Fruit fly (Drosophila melanogaster) whole organism, embryonic: ENCODE results near the gene gish.
A peak's percentile ranks its signal among the peaks of the same experiment; 100 is the strongest.

ENCODE experiments used
- ATbp ChIP-seq: fragments of 200-800 bp; sonication (Bioruptor generic); optimal IDR thresholded peaks from 2 replicates; lab custom pipeline; 2017; ENCODE audit warnings: missing biosample characterization, mild to moderate bottlenecking, missing genetic modification characterization, missing genetic modification reagents
- Aef1 ChIP-seq: fragments of 200-800 bp; sonication (Bioruptor generic); IDR thresholded peaks from 3 replicates; pipeline ENCODE4 v1.3.6; 2022; ENCODE audit warnings: missing biosample characterization, missing genetic modification characterization
- CG10321 ChIP-seq: fragments of 200-800 bp; sonication (Bioruptor generic); IDR thresholded peaks from 2 replicates; pipeline ENCODE4 v1.3.6; 2022; ENCODE audit warnings: missing biosample characterization, missing genetic modification characterization
- CG11247 ChIP-seq: fragments of 200-800 bp; sonication (Bioruptor generic); IDR thresholded peaks from 2 replicates; pipeline ENCODE4 v1.3.6; 2022; ENCODE audit warnings: missing biosample characterization, missing genetic modification characterization
- CG11560 ChIP-seq: fragments of 200-800 bp; sonication (Bioruptor generic); IDR thresholded peaks from 3 replicates; pipeline ENCODE4 v1.3.6; 2022; ENCODE audit warnings: missing biosample characterization, missing genetic modification characterization
- CG11695 ChIP-seq: fragments of 200-800 bp; sonication (Bioruptor generic); IDR thresholded peaks from 3 replicates; pipeline ENCODE4 v1.3.6; 2022; ENCODE audit warnings: missing biosample characterization, missing genetic modification characterization
- CG12104 ChIP-seq: fragments of 200-800 bp; sonication (Bioruptor generic); optimal IDR thresholded peaks from 3 replicates; lab custom pipeline; 2016; ENCODE audit warnings: missing biosample characterization, missing genetic modification characterization
- CG15073 ChIP-seq: fragments of 200-800 bp; sonication (Bioruptor generic); optimal IDR thresholded peaks from 2 replicates; lab custom pipeline; 2016; ENCODE audit warnings: missing biosample characterization, missing genetic modification characterization
- CG17612 ChIP-seq: fragments of 200-800 bp; sonication (Bioruptor generic); IDR thresholded peaks from 2 replicates; pipeline ENCODE4 v1.3.6; 2022; ENCODE audit warnings: missing biosample characterization, missing genetic modification characterization
- CG2712 ChIP-seq: fragments of 200-800 bp; optimal IDR thresholded peaks from 3 replicates; lab custom pipeline; 2019; ENCODE audit warnings: missing biosample characterization, mild to moderate bottlenecking, missing genetic modification characterization, moderate library complexity
- CG32767 ChIP-seq: fragments of 200-800 bp; sonication (Bioruptor generic); IDR thresholded peaks from 2 replicates; pipeline ENCODE4 v1.3.6; 2022; ENCODE audit warnings: missing biosample characterization, missing genetic modification characterization
- CG4404 ChIP-seq: fragments of 200-800 bp; sonication (Bioruptor generic); IDR thresholded peaks from 2 replicates; pipeline ENCODE4 v1.3.6; 2022; ENCODE audit warnings: missing biosample characterization, missing genetic modification characterization
- CG4730 ChIP-seq: fragments of 200-800 bp; sonication (Bioruptor generic); IDR thresholded peaks from 2 replicates; pipeline ENCODE4 v1.3.6; 2022; ENCODE audit warnings: missing biosample characterization, missing genetic modification characterization
- CG6683 ChIP-seq: fragments of 200-800 bp; sonication (Bioruptor generic); optimal IDR thresholded peaks from 2 replicates; lab custom pipeline; 2017; ENCODE audit warnings: missing biosample characterization, mild to moderate bottlenecking, missing genetic modification characterization, missing genetic modification reagents
- CG7357 ChIP-seq: fragments of 200-800 bp; sonication (Bioruptor generic); IDR thresholded peaks from 3 replicates; pipeline ENCODE4 v1.3.6; 2022; ENCODE audit warnings: missing biosample characterization, missing genetic modification characterization
- CG7556 ChIP-seq: fragments of 200-800 bp; sonication (Bioruptor generic); optimal IDR thresholded peaks from 2 replicates; lab custom pipeline; 2017; ENCODE audit warnings: missing biosample characterization, mild to moderate bottlenecking, missing genetic modification characterization
- CG7963 ChIP-seq: fragments of 200-800 bp; sonication (Bioruptor generic); IDR thresholded peaks from 3 replicates; pipeline ENCODE4 v1.3.6; 2022; ENCODE audit warnings: missing biosample characterization, missing genetic modification characterization; ENCODE audit not compliant: partially characterized antibody
- CG8924 ChIP-seq: fragments of 200-800 bp; optimal IDR thresholded peaks from 3 replicates; lab custom pipeline; 2019; ENCODE audit warnings: missing biosample characterization, mild to moderate bottlenecking, missing genetic modification characterization, moderate library complexity
- CG9817 ChIP-seq: fragments of 200-800 bp; sonication (Bioruptor generic); optimal IDR thresholded peaks from 2 replicates; lab custom pipeline; 2018; ENCODE audit warnings: missing biosample characterization, mild to moderate bottlenecking, missing genetic modification characterization, moderate library complexity
- Camta ChIP-seq: fragments of 200-800 bp; sonication (Bioruptor generic); optimal IDR thresholded peaks from 2 replicates; lab custom pipeline; 2016; ENCODE audit warnings: missing biosample characterization, missing genetic modification characterization
- Dad ChIP-seq: fragments of 200-800 bp; sonication (Bioruptor generic); optimal IDR thresholded peaks from 3 replicates; lab custom pipeline; 2016; ENCODE audit warnings: missing biosample characterization, missing genetic modification characterization
- Dbx ChIP-seq: fragments of 200-800 bp; sonication (Bioruptor generic); IDR thresholded peaks from 3 replicates; pipeline ENCODE4 v1.3.6; 2022; ENCODE audit warnings: missing biosample characterization, missing genetic modification characterization
- Dp ChIP-seq: fragments of 200-800 bp; sonication (Bioruptor generic); optimal IDR thresholded peaks from 2 replicates; lab custom pipeline; 2018; ENCODE audit warnings: missing biosample characterization, mild to moderate bottlenecking, missing genetic modification characterization, moderate library complexity
- E2f1 ChIP-seq: fragments of 200-800 bp; sonication (Bioruptor generic); IDR thresholded peaks from 2 replicates; pipeline ENCODE4 v1.3.6; 2022; ENCODE audit warnings: missing biosample characterization, missing genetic modification characterization
- HHEX ChIP-seq: fragments of 200-800 bp; sonication (Bioruptor generic); optimal IDR thresholded peaks from 3 replicates; lab custom pipeline; 2017; ENCODE audit warnings: missing biosample characterization, mild to moderate bottlenecking, missing genetic modification characterization, missing genetic modification reagents
- HmgD ChIP-seq: fragments of 200-800 bp; sonication (Bioruptor generic); optimal IDR thresholded peaks from 3 replicates; lab custom pipeline; 2016; ENCODE audit warnings: missing biosample characterization, missing genetic modification characterization
- Lim3 ChIP-seq: fragments of 200-800 bp; sonication (Bioruptor generic); IDR thresholded peaks from 2 replicates; pipeline ENCODE4 v1.3.6; 2022; ENCODE audit warnings: missing biosample characterization, missing genetic modification characterization
- MBD-R2 ChIP-seq: fragments of 200-800 bp; sonication (Bioruptor generic); IDR thresholded peaks from 2 replicates; pipeline ENCODE4 v1.3.6; 2022; ENCODE audit warnings: missing biosample characterization, missing genetic modification characterization
- Mad ChIP-seq: fragments of 200-800 bp; sonication (Bioruptor generic); optimal IDR thresholded peaks from 2 replicates; lab custom pipeline; 2016; ENCODE audit warnings: missing biosample characterization, missing genetic modification characterization
- NK7.1 ChIP-seq: fragments of 200-800 bp; sonication (Bioruptor generic); optimal IDR thresholded peaks from 3 replicates; lab custom pipeline; 2016; ENCODE audit warnings: missing biosample characterization, missing genetic modification characterization
- Opbp ChIP-seq: fragments of 200-800 bp; sonication (Bioruptor generic); IDR thresholded peaks from 3 replicates; pipeline ENCODE4 v1.3.6; 2022; ENCODE audit warnings: missing biosample characterization, missing genetic modification characterization; ENCODE audit not compliant: partially characterized antibody
- Ptx1 ChIP-seq: fragments of 200-800 bp; sonication (Bioruptor generic); IDR thresholded peaks from 2 replicates; pipeline ENCODE4 v1.3.6; 2022; ENCODE audit warnings: missing biosample characterization, missing genetic modification characterization
- Spps ChIP-seq: fragments of 200-800 bp; sonication (Bioruptor generic); optimal IDR thresholded peaks from 2 replicates; lab custom pipeline; 2018; ENCODE audit warnings: missing biosample characterization, mild to moderate bottlenecking, missing genetic modification characterization
- Tbp ChIP-seq: fragments of >200 bp; optimal IDR thresholded peaks from 2 replicates; lab custom pipeline; 2018; ENCODE audit warnings: missing biosample characterization, missing genetic modification characterization
- br ChIP-seq: fragments of >200 bp; optimal IDR thresholded peaks from 2 replicates; lab custom pipeline; 2017
- da ChIP-seq: fragments of 200-800 bp; sonication (Bioruptor generic); optimal IDR thresholded peaks from 2 replicates; lab custom pipeline; 2016; ENCODE audit warnings: missing biosample characterization, missing genetic modification characterization
- dan ChIP-seq: fragments of 200-800 bp; sonication (Bioruptor generic); IDR thresholded peaks from 2 replicates; pipeline ENCODE4 v1.3.6; 2022; ENCODE audit warnings: missing biosample characterization, missing genetic modification characterization
- dysf ChIP-seq: fragments of 200-800 bp; sonication (Bioruptor generic); IDR thresholded peaks from 3 replicates; pipeline ENCODE4 v1.3.6; 2022; ENCODE audit warnings: missing biosample characterization, missing genetic modification characterization
- fd64A ChIP-seq: fragments of 200-800 bp; sonication (Bioruptor generic); optimal IDR thresholded peaks from 3 replicates; lab custom pipeline; 2018; ENCODE audit warnings: missing biosample characterization, mild to moderate bottlenecking, missing genetic modification characterization
- fru ChIP-seq: fragments of >200 bp; optimal IDR thresholded peaks from 2 replicates; lab custom pipeline; 2017
- grn ChIP-seq: fragments of 200-800 bp; sonication (Bioruptor generic); optimal IDR thresholded peaks from 3 replicates; lab custom pipeline; 2017; ENCODE audit warnings: missing biosample characterization, missing genetic modification characterization
- hb ChIP-seq: fragments of 200-800 bp; sonication (Bioruptor generic); IDR thresholded peaks from 3 replicates; pipeline ENCODE4 v1.3.6; 2022; ENCODE audit warnings: missing biosample characterization, missing genetic modification characterization; ENCODE audit not compliant: partially characterized antibody
- hkb ChIP-seq, 2 experiments: fragments of 200-800 bp in 1 of 2; fragments of >200 bp in 1 of 2; sonication (Bioruptor generic) in 1 of 2; IDR thresholded peaks in 1 of 2; optimal IDR thresholded peaks in 1 of 2; 2 replicates each; pipeline versions ENCODE4 v1.3.6 to Lab custom; 2017 to 2022; ENCODE audit warnings: missing biosample characterization in 1 of 2, missing genetic modification characterization in 1 of 2
- inv ChIP-seq: fragments of 200-800 bp; sonication (Bioruptor generic); IDR thresholded peaks from 2 replicates; pipeline ENCODE4 v1.3.6; 2022; ENCODE audit warnings: missing biosample characterization, missing genetic modification characterization; ENCODE audit not compliant: partially characterized antibody
- kni ChIP-seq: fragments of 200-800 bp; sonication (Bioruptor generic); optimal IDR thresholded peaks from 3 replicates; lab custom pipeline; 2017; ENCODE audit warnings: mild to moderate bottlenecking, missing biosample characterization, missing genetic modification reagents, missing genetic modification characterization
- lola ChIP-seq, 3 experiments: fragments of >200 bp in 2 of 3; fragments of 200-800 bp in 1 of 3; sonication (Bioruptor generic) in 1 of 3; optimal IDR thresholded peaks; 2 replicates each; lab custom pipeline; 2017 to 2019; ENCODE audit warnings: missing biosample characterization in 3 of 3, missing genetic modification characterization in 3 of 3, mild to moderate bottlenecking in 1 of 3, moderate library complexity in 1 of 3
- maf-S ChIP-seq: fragments of 200-800 bp; sonication (Bioruptor generic); optimal IDR thresholded peaks from 2 replicates; lab custom pipeline; 2016; ENCODE audit warnings: missing biosample characterization, missing genetic modification characterization
- pzg ChIP-seq: fragments of 200-800 bp; sonication (Bioruptor generic); optimal IDR thresholded peaks from 3 replicates; lab custom pipeline; 2018; ENCODE audit warnings: missing biosample characterization, mild to moderate bottlenecking, missing genetic modification characterization, moderate library complexity
- repo ChIP-seq: fragments of 200-800 bp; sonication (Bioruptor generic); optimal IDR thresholded peaks from 2 replicates; lab custom pipeline; 2016; ENCODE audit warnings: missing biosample characterization, missing genetic modification characterization
- schlank ChIP-seq: fragments of 200-800 bp; sonication (Bioruptor generic); optimal IDR thresholded peaks from 2 replicates; lab custom pipeline; 2018; ENCODE audit warnings: missing biosample characterization, mild to moderate bottlenecking, missing genetic modification characterization
- tna ChIP-seq: fragments of 200-800 bp; sonication (Bioruptor generic); IDR thresholded peaks from 2 replicates; pipeline ENCODE4 v1.3.6; 2022; ENCODE audit warnings: missing biosample characterization, missing genetic modification characterization; ENCODE audit not compliant: partially characterized antibody
- tx ChIP-seq: fragments of 200-800 bp; sonication (Bioruptor generic); optimal IDR thresholded peaks from 2 replicates; lab custom pipeline; 2016; ENCODE audit warnings: missing biosample characterization, missing genetic modification characterization

Gene gish

DNA sequence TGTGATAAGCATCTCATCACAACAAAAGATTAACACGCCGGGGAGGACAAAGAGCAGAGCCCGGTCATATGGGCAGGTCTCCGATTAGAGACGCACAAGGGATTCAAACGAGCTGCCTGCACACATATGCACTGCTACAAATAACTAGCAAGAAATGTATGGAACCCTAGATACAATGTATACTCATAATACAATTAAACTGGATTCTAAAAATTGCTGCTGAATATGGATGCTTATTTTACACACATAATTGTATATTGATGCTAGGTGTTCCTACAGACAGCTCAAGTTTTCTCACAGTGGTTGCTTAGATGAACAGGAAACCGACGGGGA lies 64.8 kb downstream of the gish start (continued):
- 0 out of 3 replicates have a peak, but pooled peaks have one; percentile 5 for TF ChIP-seq dysf (GFP tag; lab: Robert Waterston, UW)
- TF ChIP-seq inv (GFP tag; lab: Robert Waterston, UW): no peak
- no peak for TF ChIP-seq NK7.1 (GFP tag; lab: Kevin White, UChicago)
- TF ChIP-seq tna (GFP tag; lab: Robert Waterston, UW): no peak
- TF ChIP-seq Aef1 (GFP tag; lab: Robert Waterston, UW): no peak; the same call in 2 of the 3 replicates
- no peak for TF ChIP-seq hb (GFP tag; lab: Robert Waterston, UW)
- TF ChIP-seq grn (GFP tag; lab: Kevin White, UChicago): no peak
- no peak for TF ChIP-seq fru
- TF ChIP-seq Dbx (GFP tag; lab: Robert Waterston, UW): no peak
- no peak for TF ChIP-seq Dp (GFP tag; lab: Kevin White, UChicago)
- no peak for TF ChIP-seq Tbp (GFP tag; lab: Kevin White, UChicago)
- TF ChIP-seq CG2712 (tag; lab: Kevin White, UChicago): peak; percentile 85
- TF ChIP-seq CG7556 (GFP tag; lab: Kevin White, UChicago): no peak
- no peak for TF ChIP-seq fd64A (GFP tag; lab: Kevin White, UChicago)
- TF ChIP-seq CG11247: no peak
- TF ChIP-seq CG15073 (GFP tag; lab: Kevin White, UChicago): no peak
- no peak for TF ChIP-seq ATbp (GFP tag; lab: Kevin White, UChicago)
- TF ChIP-seq Dad: no peak
- no peak for TF ChIP-seq CG9817
- peak in 1 of 3 experiments; percentile 81 for TF ChIP-seq lola (GFP tag; optimal IDR thresholded peaks at IDR 0.05; lab: Kevin White, UChicago)
- no peak for TF ChIP-seq da (GFP tag; lab: Kevin White, UChicago)
- peak; percentile 32; the same call in 1 of the 2 replicates for TF ChIP-seq CG32767 (GFP tag; lab: Robert Waterston, UW)
- peak; percentile 20 for TF ChIP-seq HmgD (GFP tag; lab: Kevin White, UChicago)
- TF ChIP-seq CG7357 (GFP tag; lab: Robert Waterston, UW): peak; percentile 33; the same call in 1 of the 3 replicates
- no peak for TF ChIP-seq CG7963 (GFP tag; lab: Robert Waterston, UW)
- TF ChIP-seq CG6683 (GFP tag; lab: Kevin White, UChicago): no peak
- TF ChIP-seq Mad (GFP tag; lab: Kevin White, UChicago): no peak
- peak; percentile 78 for TF ChIP-seq dan (GFP tag; lab: Robert Waterston, UW)
- no peak for TF ChIP-seq pzg
- TF ChIP-seq Spps (tag; lab: Kevin White, UChicago): peak; percentile 78
- no peak for TF ChIP-seq CG10321 (GFP tag; lab: Robert Waterston, UW)
- TF ChIP-seq CG8924 (tag; lab: Kevin White, UChicago): peak; percentile 76
- no peak for TF ChIP-seq hkb (optimal IDR thresholded peaks at IDR 0.05; lab: Kevin White, UChicago)
- 0 out of 2 replicates have a peak, but pooled peaks have one; percentile 20 for TF ChIP-seq hkb (GFP tag; IDR thresholded peaks at IDR 0.05; lab: Robert Waterston, UW)
- peak; percentile 87 for TF ChIP-seq CG4404 (GFP tag; lab: Robert Waterston, UW)
- TF ChIP-seq kni (GFP tag; lab: Kevin White, UChicago): peak; percentile 75
- TF ChIP-seq Lim3: no peak
- TF ChIP-seq CG12104 (GFP tag; lab: Kevin White, UChicago): peak; percentile 40
- TF ChIP-seq E2f1: peak; percentile 51
- TF ChIP-seq br: no peak
- peak; percentile 35 for TF ChIP-seq tx
- no peak for TF ChIP-seq repo (GFP tag; lab: Kevin White, UChicago)
- peak; percentile 27; the same call in 1 of the 2 replicates for TF ChIP-seq Ptx1
- no peak for TF ChIP-seq CG17612 (GFP tag; lab: Robert Waterston, UW)
- no peak for TF ChIP-seq Opbp
- no peak for TF ChIP-seq maf-S
- no peak for TF ChIP-seq MBD-R2 (GFP tag; lab: Robert Waterston, UW)
- no peak for TF ChIP-seq schlank (tag; lab: Kevin White, UChicago)
- TF ChIP-seq CG11695 (GFP tag; lab: Robert Waterston, UW): no peak
- TF ChIP-seq CG4730 (GFP tag; lab: Robert Waterston, UW): peak; percentile 28; the same call in 1 of the 2 replicates
- TF ChIP-seq HHEX (GFP tag; lab: Kevin White, UChicago): peak; percentile 20
- peak; percentile 56 for TF ChIP-seq Camta (GFP tag; lab: Kevin White, UChicago)
- no peak for TF ChIP-seq CG11560 (tag; lab: Robert Waterston, UW)
